Worm (Caenorhabditis elegans) whole organism, L1 larva: ENCODE measurements around the gene trp-1.

Experiments
- blmp-1 ChIP-seq: fragments of 150-350 bp; optimal IDR thresholded peaks from 2 replicates; lab custom pipeline; 2014; ENCODE audit warnings: missing biosample characterization, missing genetic modification characterization
- ceh-8 ChIP-seq: fragments of 200-800 bp; sonication (Bioruptor generic); optimal IDR thresholded peaks from 2 replicates; lab custom pipeline; 2018; ENCODE audit warnings: mild to moderate bottlenecking, missing genetic modification characterization, moderate library complexity, missing compliant biosample characterization
- ceh-88 ChIP-seq: fragments of 200-800 bp; sonication (Bioruptor generic); IDR thresholded peaks from 2 replicates; pipeline ENCODE4 v1.3.6; 2022; ENCODE audit warnings: missing genetic modification characterization, missing compliant biosample characterization
- efl-3 ChIP-seq: fragments of 200-800 bp; sonication (Bioruptor generic); optimal IDR thresholded peaks from 2 replicates; lab custom pipeline; 2018; ENCODE audit warnings: mild to moderate bottlenecking, missing genetic modification characterization, missing compliant biosample characterization
- elt-2 ChIP-seq: sonication (generic microtip); optimal IDR thresholded peaks from 2 replicates; lab custom pipeline; 2016; ENCODE audit warnings: missing genetic modification characterization, mild to moderate bottlenecking, inconsistent platforms, missing compliant biosample characterization, missing genetic modification reagents
- elt-3 ChIP-seq, 6 experiments: fragments of 150-350 bp in 1 of 6; sonication (generic microtip); optimal IDR thresholded peaks; 2 replicates each; lab custom pipeline; 2017 to 2018; ENCODE audit warnings: missing biosample characterization in 6 of 6, missing genetic modification characterization in 6 of 6, inconsistent platforms in 1 of 6
- fkh-4 ChIP-seq: sonication (generic microtip); optimal IDR thresholded peaks from 2 replicates; lab custom pipeline; 2016; ENCODE audit warnings: missing compliant biosample characterization, missing genetic modification characterization, borderline replicate concordance
- hlh-17 ChIP-seq: fragments of 200-800 bp; sonication (Bioruptor generic); optimal IDR thresholded peaks from 2 replicates; lab custom pipeline; 2018; ENCODE audit warnings: missing genetic modification characterization, mild to moderate bottlenecking, missing compliant biosample characterization, moderate library complexity, borderline replicate concordance
- hlh-4 ChIP-seq: sonication (generic microtip); optimal IDR thresholded peaks from 2 replicates; lab custom pipeline; 2016; ENCODE audit warnings: mild to moderate bottlenecking, missing genetic modification characterization, missing compliant biosample characterization
- isw-1 ChIP-seq: fragments of 200-800 bp; sonication (Bioruptor generic); IDR thresholded peaks from 2 replicates; pipeline ENCODE4 v1.3.6; 2022; ENCODE audit warnings: missing genetic modification characterization, missing compliant biosample characterization
- jun-1 ChIP-seq: fragments of 150-350 bp; optimal IDR thresholded peaks from 2 replicates; lab custom pipeline; 2014; ENCODE audit warnings: missing biosample characterization, missing genetic modification reagents, missing genetic modification characterization
- lin-14 ChIP-seq: fragments of 200-800 bp; sonication (Bioruptor generic); optimal IDR thresholded peaks from 2 replicates; lab custom pipeline; 2018; ENCODE audit warnings: mild to moderate bottlenecking, missing genetic modification characterization, moderate library complexity, missing compliant biosample characterization
- lin-15B ChIP-seq: fragments of 150-350 bp; sonication (generic microtip); optimal IDR thresholded peaks from 3 replicates; lab custom pipeline; 2014; ENCODE audit warnings: missing biosample characterization, missing genetic modification characterization
- lin-39 ChIP-seq: fragments of 150-350 bp; optimal IDR thresholded peaks from 2 replicates; lab custom pipeline; 2014; ENCODE audit warnings: missing biosample characterization, missing genetic modification reagents, missing genetic modification characterization
- lsy-2 ChIP-seq, 2 experiments: fragments of 150-350 bp; optimal IDR thresholded peaks; 2 replicates each; lab custom pipeline; 2014; ENCODE audit warnings: missing biosample characterization in 2 of 2, missing genetic modification characterization in 2 of 2
- mep-1 ChIP-seq: fragments of 150-350 bp; optimal IDR thresholded peaks from 2 replicates; lab custom pipeline; 2014; ENCODE audit warnings: missing biosample characterization, missing genetic modification characterization
- nhr-20 ChIP-seq: sonication (generic microtip); optimal IDR thresholded peaks from 2 replicates; lab custom pipeline; 2016; ENCODE audit warnings: mild to moderate bottlenecking, missing genetic modification characterization, missing compliant biosample characterization
- nhr-28 ChIP-seq: fragments of 150-350 bp; optimal IDR thresholded peaks from 2 replicates; lab custom pipeline; 2014; ENCODE audit warnings: missing biosample characterization, missing genetic modification characterization
- nhr-71 ChIP-seq: sonication (generic microtip); optimal IDR thresholded peaks from 2 replicates; lab custom pipeline; 2016; ENCODE audit warnings: mild to moderate bottlenecking, missing genetic modification characterization, moderate library complexity, missing compliant biosample characterization
- nhr-85 ChIP-seq: sonication (generic microtip); peaks from one replicate; lab custom pipeline; 2016; ENCODE audit warnings: missing genetic modification characterization, inconsistent platforms, missing compliant biosample characterization
- pag-3 ChIP-seq: sonication (generic microtip); optimal IDR thresholded peaks from 2 replicates; lab custom pipeline; 2017; ENCODE audit warnings: missing genetic modification characterization, mild to moderate bottlenecking, missing compliant biosample characterization, antibody characterized with exemption, borderline replicate concordance; ENCODE audit not compliant: insufficient read depth
- pqm-1 ChIP-seq: sonication (generic microtip); optimal IDR thresholded peaks from 3 replicates; lab custom pipeline; 2017; ENCODE audit warnings: missing biosample characterization, missing genetic modification characterization
- rnt-1 ChIP-seq: sonication (generic microtip); optimal IDR thresholded peaks from 2 replicates; lab custom pipeline; 2016; ENCODE audit warnings: mild to moderate bottlenecking, missing genetic modification characterization, moderate library complexity, missing compliant biosample characterization
- snpc-4 ChIP-seq: fragments of 150-350 bp; optimal IDR thresholded peaks from 2 replicates; lab custom pipeline; 2014; ENCODE audit warnings: missing biosample characterization, missing genetic modification characterization
- tlp-1 ChIP-seq: fragments of 150-350 bp; optimal IDR thresholded peaks from 2 replicates; lab custom pipeline; 2014; ENCODE audit warnings: missing biosample characterization, missing genetic modification characterization
- unc-62 ChIP-seq: fragments of 150-350 bp; optimal IDR thresholded peaks from 2 replicates; lab custom pipeline; 2014; ENCODE audit warnings: missing biosample characterization, missing genetic modification reagents, missing genetic modification characterization
- unc-86 ChIP-seq: sonication (generic microtip); optimal IDR thresholded peaks from 2 replicates; lab custom pipeline; 2016; ENCODE audit warnings: missing genetic modification characterization, missing compliant biosample characterization

trp-1 gene

ce11 chrIII:8574299-8574698, 39.4 kb downstream of the trp-1 start:
- TF ChIP-seq blmp-1 (tag; lab: Kevin White, UChicago) = peak; percentile 56
- TF ChIP-seq snpc-4 (tag; lab: Kevin White, UChicago) = no peak
- no peak for TF ChIP-seq unc-62
- TF ChIP-seq, all 84 proteins: peak for 1

DNA sequence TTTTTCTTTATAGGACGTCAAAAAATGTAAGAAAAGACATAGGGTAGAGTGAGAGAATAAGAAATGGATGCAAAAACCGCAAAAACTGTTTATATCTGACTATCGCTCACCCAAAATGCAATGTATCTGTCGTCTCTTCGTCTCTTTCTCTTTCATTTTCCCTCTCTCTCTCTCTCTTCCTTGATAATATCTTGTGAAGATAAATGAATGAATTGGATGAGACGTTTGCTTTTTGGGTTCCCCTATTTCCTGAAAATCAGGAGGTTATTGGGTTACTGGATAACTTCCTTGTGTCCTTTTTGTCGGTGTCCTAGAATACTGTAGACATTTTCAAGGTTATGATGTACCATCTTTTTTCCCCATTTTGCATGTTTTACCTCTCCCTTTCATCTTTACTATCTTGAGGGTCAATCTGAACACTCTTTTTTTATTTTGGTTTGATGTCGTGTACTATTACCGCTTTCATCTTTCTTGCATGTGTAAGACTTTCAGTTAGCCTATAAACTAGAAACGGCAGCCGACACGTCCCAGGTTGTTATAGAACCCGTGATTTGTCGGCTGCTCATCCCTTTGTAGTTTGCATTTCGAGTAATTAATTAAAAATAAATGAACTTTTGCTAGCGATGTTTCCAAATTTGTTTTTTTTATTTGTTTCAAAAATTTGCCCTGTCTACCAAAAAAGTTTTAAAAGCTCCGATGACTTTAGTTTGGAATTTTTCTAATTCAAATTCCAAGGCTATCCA, 40.6 kb downstream of the trp-1 start:
- TF ChIP-seq ceh-8 (GFP tag; lab: Kevin White, UChicago) (no peak), lsy-2 (tag; optimal IDR thresholded peaks at IDR 0.05; lab: Kevin White, UChicago) (peak in 1 of 2 experiments; percentile 0), efl-3 (GFP tag; lab: Kevin White, UChicago) (no peak), lin-14 (GFP tag; lab: Kevin White, UChicago) (peak; percentile 53), ceh-88 (GFP tag; lab: Robert Waterston, UW) (no peak), lin-15B (tag; lab: Kevin White, UChicago) (no peak), blmp-1 (tag; lab: Kevin White, UChicago) (peak; percentile 77), nhr-85 (peak; percentile 85), jun-1 (tag; lab: Kevin White, UChicago) (no peak)

DNA sequence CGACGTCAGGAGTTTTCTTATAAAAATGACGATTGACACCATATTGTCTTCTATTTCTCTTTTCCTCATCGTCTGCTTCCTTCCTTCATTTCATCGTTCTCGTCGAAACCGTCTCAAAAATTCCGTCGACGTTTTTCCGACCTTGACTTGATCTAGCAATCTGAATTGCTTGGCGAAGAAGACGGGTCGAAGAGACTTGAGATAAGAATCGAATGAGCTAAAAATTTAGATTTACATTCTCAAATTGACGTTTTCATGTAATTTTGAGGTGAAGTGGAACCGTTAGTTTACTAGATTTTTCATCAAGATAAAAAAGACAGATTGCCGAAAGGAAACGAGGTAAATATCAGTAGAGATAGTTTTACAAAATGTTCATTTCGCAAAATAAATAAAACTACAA, 42.6 kb downstream of the trp-1 start:
- TF ChIP-seq lin-14 (GFP tag; lab: Kevin White, UChicago) (peak; percentile 75), hlh-4 (tag; lab: Kevin White, UChicago) (no peak), rnt-1 (tag; lab: Kevin White, UChicago) (peak; percentile 0), lin-39 (tag; lab: Kevin White, UChicago) (no peak), nhr-20 (tag; lab: Kevin White, UChicago) (peak; percentile 28), nhr-85 (peak; percentile 90), snpc-4 (tag; lab: Kevin White, UChicago) (no peak)

ce11 chrIII:8578381-8578780, 43.5 kb downstream of the trp-1 start:
- TF ChIP-seq snpc-4 (tag; lab: Kevin White, UChicago) (no peak), lin-14 (GFP tag; lab: Kevin White, UChicago) (peak; percentile 22), pqm-1 (tag; lab: Kevin White, UChicago) (no peak), nhr-28 (no peak)

DNA sequence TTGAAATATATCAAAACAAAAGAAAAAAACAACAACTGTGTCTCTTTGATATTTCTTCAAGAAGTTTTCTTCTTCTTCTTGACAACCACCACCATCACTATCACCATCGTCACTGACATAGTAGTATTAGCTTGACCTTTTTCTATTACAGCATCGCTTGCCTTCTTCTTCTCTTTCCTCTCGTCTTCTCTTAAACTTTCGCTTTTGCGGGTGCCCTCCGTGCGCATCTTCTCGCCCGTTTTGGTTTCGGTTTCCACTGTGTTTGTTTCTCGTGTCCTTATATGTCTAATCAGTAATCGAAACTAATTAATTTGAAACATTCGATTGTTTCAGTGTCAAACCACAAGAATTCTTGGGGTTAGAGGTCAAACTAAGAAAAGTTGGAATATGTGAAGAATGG, 44.4 kb downstream of the trp-1 start:
- TF ChIP-seq elt-3 (tag; optimal IDR thresholded peaks at IDR 0.05; lab: Kevin White, UChicago) = peak in 1 of 6 experiments; percentile 29
- peak; percentile 96 for TF ChIP-seq blmp-1 (tag; lab: Kevin White, UChicago)
- TF ChIP-seq fkh-4 (tag; lab: Kevin White, UChicago) = no peak

DNA sequence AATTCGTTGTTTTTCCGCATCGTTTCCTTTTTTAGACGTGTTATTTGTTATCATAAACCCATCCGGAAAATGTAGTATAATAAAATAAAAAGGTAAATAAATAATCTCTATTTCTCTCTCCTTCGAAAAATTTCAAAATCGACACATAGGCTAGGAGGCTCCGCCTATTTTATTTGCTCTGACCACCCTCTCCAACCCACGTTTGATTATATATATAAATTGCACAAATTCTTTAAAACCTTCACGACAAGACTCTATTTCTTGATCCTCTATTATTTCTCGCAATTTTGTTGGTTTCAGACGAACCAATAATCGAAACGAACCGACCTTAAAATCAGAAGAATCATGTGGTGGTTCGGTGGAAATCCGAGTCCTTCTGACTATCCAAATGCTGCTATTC, 45.9 kb downstream of the trp-1 start, which contains the start of gene doxa-1:
Gene doxa-1 (plus strand): TSS at position 301 of the 400 bp plus-strand sequence.
- TF ChIP-seq isw-1 (GFP tag; lab: Robert Waterston, UW) (no peak), mep-1 (tag; lab: Kevin White, UChicago) (no peak), nhr-85 (no peak), tlp-1 (tag; lab: Kevin White, UChicago) (no peak), unc-86 (tag; lab: Kevin White, UChicago) (no peak), snpc-4 (tag; lab: Kevin White, UChicago) (no peak), lin-14 (GFP tag; lab: Kevin White, UChicago) (no peak), pag-3 (no peak), elt-2 (tag; lab: Kevin White, UChicago) (no peak), hlh-17 (GFP tag; lab: Kevin White, UChicago) (no peak), ceh-88 (GFP tag; lab: Robert Waterston, UW) (no peak), nhr-71 (tag; lab: Kevin White, UChicago) (no peak)
